Fruit fly (Drosophila melanogaster): ENCODE data around the gene comm2.

DNA sequence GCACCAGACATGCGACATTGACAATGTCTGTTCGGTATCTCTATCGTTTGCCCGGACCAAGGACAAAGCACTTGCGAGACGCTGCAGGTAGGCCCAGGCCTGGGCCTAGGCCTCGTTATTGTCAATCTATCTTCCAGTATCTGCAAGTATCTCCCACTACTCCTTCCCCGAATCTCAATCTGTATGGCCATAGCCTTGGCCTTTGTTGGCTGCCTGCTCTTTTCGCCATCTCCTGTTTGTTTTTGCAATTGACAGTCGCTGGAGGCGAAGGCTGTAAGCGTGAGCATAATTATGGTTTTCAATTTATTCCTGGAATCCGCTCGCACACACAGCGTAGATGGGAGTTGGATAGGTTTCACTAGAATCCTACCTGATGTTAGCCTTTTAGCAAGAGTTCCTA is 12.4 kb upstream of the comm2 start:
- TF ChIP-seq Blimp-1 (GFP tag; optimal IDR thresholded peaks at IDR 0.05) = no peak
- TF ChIP-seq CG1602 (GFP tag; optimal IDR thresholded peaks at IDR 0.05) = no peak
- TF ChIP-seq CG2875 (GFP tag; optimal IDR thresholded peaks at IDR 0.05) = no peak
- TF ChIP-seq CG15073 (GFP tag; optimal IDR thresholded peaks at IDR 0.05) = no peak
- no peak for TF ChIP-seq sd (tag; optimal IDR thresholded peaks at IDR 0.05)
- no peak for TF ChIP-seq CG14441 (GFP tag; IDR thresholded peaks at IDR 0.05)
